Worm (Caenorhabditis elegans): ENCODE data around the gene W06D11.1.

W06D11.1 gene

ce11 chrX:12284161-12284560, 10.2 kb upstream of the W06D11.1 start:
- no peak for TF ChIP-seq nhr-6 (tag; optimal IDR thresholded peaks at IDR 0.05)
- TF ChIP-seq nhr-25 (tag; optimal IDR thresholded peaks at IDR 0.05), result no peak
- TF ChIP-seq mbf-1 (tag; optimal IDR thresholded peaks at IDR 0.05), result no peak
- TF ChIP-seq mab-5 (tag; optimal IDR thresholded peaks at IDR 0.05), result no peak
- no peak for TF ChIP-seq R02D3.7 (tag; optimal IDR thresholded peaks at IDR 0.05)
- TF ChIP-seq elt-3 (tag; optimal IDR thresholded peaks at IDR 0.05), result no peak
- no peak for TF ChIP-seq egl-27 (tag; optimal IDR thresholded peaks at IDR 0.05)
- no peak for TF ChIP-seq F13H6.1 (tag; optimal IDR thresholded peaks at IDR 0.05)
- no peak for TF ChIP-seq sem-4 (tag; optimal IDR thresholded peaks at IDR 0.05)
- no peak for TF ChIP-seq aly-2 (tag; optimal IDR thresholded peaks at IDR 0.05)
- no peak for TF ChIP-seq zag-1 (tag; optimal IDR thresholded peaks at IDR 0.05)
- no peak for TF ChIP-seq fos-1 (tag; optimal IDR thresholded peaks at IDR 0.05)
- TF ChIP-seq gmeb-1 (tag; optimal IDR thresholded peaks at IDR 0.05), result no peak

DNA sequence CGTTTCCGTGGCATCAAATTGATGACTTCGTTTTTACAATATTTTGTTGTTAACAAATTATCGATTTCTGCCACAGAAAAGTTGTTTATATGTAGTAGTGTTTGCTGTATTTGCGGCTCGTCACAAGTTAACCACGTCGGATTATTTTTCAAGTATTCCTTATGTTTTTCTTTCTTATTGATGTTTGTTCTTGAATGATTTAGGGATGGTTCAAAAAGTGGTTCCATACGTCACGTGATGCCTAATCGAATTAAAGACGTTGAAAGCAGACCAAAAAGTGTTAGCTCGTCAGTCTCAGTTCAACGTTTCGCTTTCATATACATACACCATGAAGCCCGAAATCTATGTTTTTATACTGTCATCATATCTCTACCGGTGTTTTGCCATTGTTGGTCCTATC, 8.9 kb upstream of the W06D11.1 start, which contains the start of gene lips-2:
Gene lips-2, plus strand, starts transcription at position 301 of the 400 bp plus-strand sequence.
- TF ChIP-seq nhr-237 (tag; optimal IDR thresholded peaks at IDR 0.05) (no peak), nhr-129 (tag; optimal IDR thresholded peaks at IDR 0.05) (no peak), blmp-1 (tag; optimal IDR thresholded peaks at IDR 0.05; ENCODE audit: insufficient read depth) (no peak), nhr-6 (tag; optimal IDR thresholded peaks at IDR 0.05) (no peak), sma-3 (GFP tag; optimal IDR thresholded peaks at IDR 0.05) (no peak), mab-5 (tag; optimal IDR thresholded peaks at IDR 0.05) (no peak), mdl-1 (tag; optimal IDR thresholded peaks at IDR 0.05) (no peak), sem-4 (tag; optimal IDR thresholded peaks at IDR 0.05) (no peak), alr-1 (tag; optimal IDR thresholded peaks at IDR 0.05) (no peak), nhr-12 (tag; optimal IDR thresholded peaks at IDR 0.05) (no peak), elt-3 (tag; optimal IDR thresholded peaks at IDR 0.05) (no peak), elt-1 (tag; optimal IDR thresholded peaks at IDR 0.05) (no peak), ZK546.5 (tag; optimal IDR thresholded peaks at IDR 0.05) (no peak), ztf-1 (GFP tag; conservative IDR thresholded peaks at IDR 0.05) (no peak), nhr-77 (tag; optimal IDR thresholded peaks at IDR 0.05) (no peak), lin-11 (tag; optimal IDR thresholded peaks at IDR 0.05) (no peak), lin-39 (tag; optimal IDR thresholded peaks at IDR 0.05) (no peak), egl-27 (tag; optimal IDR thresholded peaks at IDR 0.05) (no peak), fos-1 (tag; optimal IDR thresholded peaks at IDR 0.05) (no peak), lin-13 (GFP tag; optimal IDR thresholded peaks at IDR 0.05) (no peak)

DNA sequence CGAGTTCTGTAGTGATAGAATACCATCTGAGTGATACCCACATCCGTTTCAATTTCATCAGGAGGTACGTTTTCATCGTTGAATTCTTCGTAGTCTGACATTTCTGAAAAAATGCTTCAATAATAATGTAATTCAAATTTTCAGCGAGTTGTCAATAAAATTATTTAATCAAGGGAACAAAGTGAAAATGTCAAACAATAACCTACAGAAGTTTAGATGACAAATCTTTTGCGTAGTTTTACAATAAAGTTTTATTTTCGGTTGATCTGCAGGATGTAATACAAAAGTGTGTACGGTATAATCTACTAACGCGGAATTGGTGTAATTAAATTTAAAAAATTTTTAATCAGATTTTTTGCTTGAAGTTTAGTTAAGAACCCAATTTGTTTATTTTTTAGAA, 6.1 kb upstream of the W06D11.1 start, which contains the start of gene C04B4.5:
Gene C04B4.5, minus strand, starts transcription at position 101 of the 400 bp plus-strand sequence.
- TF ChIP-seq elt-1 (tag; optimal IDR thresholded peaks at IDR 0.05), result no peak
- no peak for TF ChIP-seq sma-9 (GFP tag; optimal IDR thresholded peaks at IDR 0.05)
- TF ChIP-seq sma-9 (tag; optimal IDR thresholded peaks at IDR 0.05), result no peak
- TF ChIP-seq dmd-4 (tag; optimal IDR thresholded peaks at IDR 0.05), result no peak
- no peak for TF ChIP-seq ceh-16 (tag; optimal IDR thresholded peaks at IDR 0.05)
- TF ChIP-seq nhr-21 (tag; optimal IDR thresholded peaks at IDR 0.05), result no peak
- no peak for TF ChIP-seq ZK546.5 (tag; optimal IDR thresholded peaks at IDR 0.05)
- no peak for TF ChIP-seq unc-39 (tag; optimal IDR thresholded peaks at IDR 0.05)
- no peak for TF ChIP-seq unc-55 (GFP tag; optimal IDR thresholded peaks at IDR 0.05)
- TF ChIP-seq ztf-11 (tag; optimal IDR thresholded peaks at IDR 0.05), result no peak
- TF ChIP-seq blmp-1 (tag; optimal IDR thresholded peaks at IDR 0.05; ENCODE audit: insufficient read depth), result no peak
- TF ChIP-seq nhr-25 (tag; optimal IDR thresholded peaks at IDR 0.05), result no peak
- no peak for TF ChIP-seq lin-39 (tag; optimal IDR thresholded peaks at IDR 0.05)
- TF ChIP-seq nhr-23 (tag; optimal IDR thresholded peaks at IDR 0.05), result no peak
- no peak for TF ChIP-seq nhr-11 (tag; optimal IDR thresholded peaks at IDR 0.05)
- TF ChIP-seq peb-1 (tag; optimal IDR thresholded peaks at IDR 0.05), result no peak
- TF ChIP-seq gmeb-1 (tag; optimal IDR thresholded peaks at IDR 0.05), result no peak

DNA sequence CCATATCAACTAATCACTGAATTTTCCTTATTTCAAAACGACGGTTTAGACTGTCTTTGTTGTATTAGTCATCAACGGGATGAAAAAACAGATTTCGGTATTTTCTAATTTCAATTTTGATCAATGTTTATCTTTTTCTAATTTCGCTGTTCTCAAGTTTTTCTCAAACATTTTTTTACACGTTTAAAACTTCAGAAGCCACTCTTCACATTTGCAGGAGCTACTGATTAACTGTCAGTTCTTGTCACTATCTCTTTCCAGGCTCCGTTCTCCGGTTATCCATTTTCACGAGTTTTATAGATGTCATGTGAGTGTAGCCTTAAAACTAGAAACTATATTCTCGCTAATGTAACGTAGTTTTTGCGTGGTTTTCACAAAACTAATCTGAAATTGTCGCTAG, 3.8 kb upstream of the W06D11.1 start, which contains the start of gene C04B4.4:
Gene C04B4.4, plus strand, starts transcription at position 301 of the 400 bp plus-strand sequence.
- no peak for TF ChIP-seq sem-4 (tag; optimal IDR thresholded peaks at IDR 0.05)
- TF ChIP-seq skn-1 (tag; optimal IDR thresholded peaks at IDR 0.05), result no peak
- TF ChIP-seq C34F6.9 (tag; optimal IDR thresholded peaks at IDR 0.05), result no peak
- TF ChIP-seq nhr-12 (tag; optimal IDR thresholded peaks at IDR 0.05), result no peak
- no peak for TF ChIP-seq egl-27 (tag; optimal IDR thresholded peaks at IDR 0.05)
- no peak for TF ChIP-seq nhr-25 (tag; optimal IDR thresholded peaks at IDR 0.05)
- no peak for TF ChIP-seq ama-1 (optimal IDR thresholded peaks at IDR 0.05)
- no peak for TF ChIP-seq sma-3 (GFP tag; optimal IDR thresholded peaks at IDR 0.05)
- TF ChIP-seq zag-1 (tag; optimal IDR thresholded peaks at IDR 0.05), result no peak
- no peak for TF ChIP-seq ztf-4 (tag; optimal IDR thresholded peaks at IDR 0.05)
- TF ChIP-seq aly-2 (tag; optimal IDR thresholded peaks at IDR 0.05), result no peak
- no peak for TF ChIP-seq unc-55 (GFP tag; optimal IDR thresholded peaks at IDR 0.05)
- no peak for TF ChIP-seq nhr-129 (tag; optimal IDR thresholded peaks at IDR 0.05)
- no peak for TF ChIP-seq ztf-1 (GFP tag; conservative IDR thresholded peaks at IDR 0.05)
- TF ChIP-seq Y55F3AM.14 (GFP tag; optimal IDR thresholded peaks at IDR 0.05), result no peak
- TF ChIP-seq lsy-2 (tag; optimal IDR thresholded peaks at IDR 0.05), result no peak
- TF ChIP-seq snpc-4 (tag; optimal IDR thresholded peaks at IDR 0.05), result no peak
- no peak for TF ChIP-seq nhr-11 (tag; optimal IDR thresholded peaks at IDR 0.05)
- TF ChIP-seq nhr-77 (tag; optimal IDR thresholded peaks at IDR 0.05), result no peak
- no peak for TF ChIP-seq mbf-1 (tag; optimal IDR thresholded peaks at IDR 0.05)

All from whole organism, L2 larva.